Fruit fly (Drosophila melanogaster) whole organism, embryonic: ENCODE measurements around the gene CG8326.

Experiments used
- BEAF-32 ChIP-seq: fragments of 200-800 bp; sonication (Bioruptor generic); optimal IDR thresholded peaks from 3 replicates; lab custom pipeline; 2017; ENCODE audit warnings: missing biosample characterization, missing genetic modification characterization, mild to moderate bottlenecking, moderate library complexity, missing genetic modification reagents
- CG11093 ChIP-seq: fragments of 200-800 bp; sonication (Bioruptor generic); IDR thresholded peaks from 3 replicates; pipeline ENCODE4 v1.3.6; 2022; ENCODE audit warnings: missing biosample characterization, missing genetic modification characterization
- CG11247 ChIP-seq: fragments of 200-800 bp; sonication (Bioruptor generic); IDR thresholded peaks from 2 replicates; pipeline ENCODE4 v1.3.6; 2022; ENCODE audit warnings: missing biosample characterization, missing genetic modification characterization
- CG12155 ChIP-seq: fragments of 200-800 bp; sonication (Bioruptor generic); optimal IDR thresholded peaks from 3 replicates; lab custom pipeline; 2016; ENCODE audit warnings: missing biosample characterization, missing genetic modification characterization
- CG12236 ChIP-seq: fragments of 200-800 bp; sonication (Bioruptor generic); optimal IDR thresholded peaks from 2 replicates; lab custom pipeline; 2016; ENCODE audit warnings: missing biosample characterization, missing genetic modification characterization
- CG12391 ChIP-seq: fragments of 200-800 bp; sonication (Bioruptor generic); optimal IDR thresholded peaks from 3 replicates; lab custom pipeline; 2018; ENCODE audit warnings: missing biosample characterization, mild to moderate bottlenecking, missing genetic modification characterization, moderate library complexity
- CG12744 ChIP-seq: fragments of 200-800 bp; sonication (Bioruptor generic); optimal IDR thresholded peaks from 2 replicates; lab custom pipeline; 2016; ENCODE audit warnings: missing biosample characterization, missing genetic modification characterization
- CG12769 ChIP-seq: fragments of 200-800 bp; sonication (Bioruptor generic); optimal IDR thresholded peaks from 2 replicates; lab custom pipeline; 2019; ENCODE audit warnings: missing biosample characterization, mild to moderate bottlenecking, missing genetic modification characterization, moderate library complexity
- CG13123 ChIP-seq: fragments of 200-800 bp; sonication (Bioruptor generic); optimal IDR thresholded peaks from 2 replicates; lab custom pipeline; 2016; ENCODE audit warnings: missing biosample characterization, missing genetic modification characterization
- CG13775 ChIP-seq: fragments of 200-800 bp; sonication (Bioruptor generic); optimal IDR thresholded peaks from 3 replicates; lab custom pipeline; 2017; ENCODE audit warnings: missing biosample characterization, mild to moderate bottlenecking, missing genetic modification characterization
- CG14860 ChIP-seq: fragments of 200-800 bp; sonication (Bioruptor generic); IDR thresholded peaks from 3 replicates; pipeline ENCODE4 v1.3.6; 2022; ENCODE audit warnings: missing biosample characterization, missing genetic modification characterization; ENCODE audit not compliant: partially characterized antibody
- CG18619 ChIP-seq: fragments of 200-800 bp; sonication (Bioruptor generic); optimal IDR thresholded peaks from 3 replicates; lab custom pipeline; 2017; ENCODE audit warnings: missing biosample characterization, mild to moderate bottlenecking, missing genetic modification characterization
- CG18764 ChIP-seq: fragments of 200-800 bp; sonication (Bioruptor generic); optimal IDR thresholded peaks from 3 replicates; lab custom pipeline; 2016; ENCODE audit warnings: missing biosample characterization, missing genetic modification characterization
- CG30403 ChIP-seq: fragments of 200-800 bp; sonication (Bioruptor generic); optimal IDR thresholded peaks from 3 replicates; lab custom pipeline; 2016; ENCODE audit warnings: missing biosample characterization, missing genetic modification characterization
- CG32532 ChIP-seq: fragments of 200-800 bp; sonication (Bioruptor generic); IDR thresholded peaks from 2 replicates; pipeline ENCODE4 v1.3.6; 2022; ENCODE audit warnings: missing biosample characterization, missing genetic modification characterization
- CG32767 ChIP-seq: fragments of 200-800 bp; sonication (Bioruptor generic); IDR thresholded peaks from 2 replicates; pipeline ENCODE4 v1.3.6; 2022; ENCODE audit warnings: missing biosample characterization, missing genetic modification characterization
- CG6175 ChIP-seq: fragments of 200-800 bp; sonication (Bioruptor generic); IDR thresholded peaks from 3 replicates; pipeline ENCODE4 v1.3.6; 2022; ENCODE audit warnings: missing biosample characterization, missing genetic modification characterization
- CG6791 ChIP-seq: fragments of 200-800 bp; sonication (Bioruptor generic); IDR thresholded peaks from 3 replicates; pipeline ENCODE4 v1.3.6; 2022; ENCODE audit warnings: missing biosample characterization, missing genetic modification characterization; ENCODE audit not compliant: partially characterized antibody
- CG7786 ChIP-seq: fragments of 200-800 bp; sonication (Bioruptor generic); optimal IDR thresholded peaks from 2 replicates; lab custom pipeline; 2016; ENCODE audit warnings: missing biosample characterization, missing genetic modification characterization
- CG7839 ChIP-seq: fragments of 200-800 bp; sonication (Bioruptor generic); optimal IDR thresholded peaks from 3 replicates; lab custom pipeline; 2018; ENCODE audit warnings: missing biosample characterization, mild to moderate bottlenecking, missing genetic modification characterization, moderate library complexity
- CG8089 ChIP-seq: fragments of 200-800 bp; sonication (Bioruptor generic); optimal IDR thresholded peaks from 3 replicates; lab custom pipeline; 2016; ENCODE audit warnings: missing biosample characterization, missing genetic modification characterization
- CG8290 ChIP-seq, 3 experiments: fragments of 200-800 bp; sonication (Bioruptor generic); optimal IDR thresholded peaks; 2 replicates each; lab custom pipeline; 2016 to 2019; ENCODE audit warnings: missing biosample characterization in 3 of 3, missing genetic modification characterization in 3 of 3, mild to moderate bottlenecking in 2 of 3, moderate library complexity in 1 of 3
- CG8478 ChIP-seq: fragments of >200 bp; optimal IDR thresholded peaks from 2 replicates; lab custom pipeline; 2018
- CG8765 ChIP-seq: fragments of 200-800 bp; sonication (Bioruptor generic); IDR thresholded peaks from 2 replicates; pipeline ENCODE4 v1.3.6; 2022; ENCODE audit warnings: missing biosample characterization, missing genetic modification characterization
- CTCF ChIP-seq: fragments of 200-800 bp; sonication (Bioruptor generic); optimal IDR thresholded peaks from 2 replicates; lab custom pipeline; 2017; ENCODE audit warnings: missing biosample characterization, mild to moderate bottlenecking, missing genetic modification characterization, moderate library complexity
- D19A ChIP-seq: fragments of 200-800 bp; optimal IDR thresholded peaks from 3 replicates; lab custom pipeline; 2019; ENCODE audit warnings: missing biosample characterization, mild to moderate bottlenecking, missing genetic modification characterization, moderate library complexity
- Fer2 ChIP-seq: fragments of 200-800 bp; sonication (Bioruptor generic); optimal IDR thresholded peaks from 2 replicates; lab custom pipeline; 2018; ENCODE audit warnings: missing biosample characterization, mild to moderate bottlenecking, missing genetic modification characterization, moderate library complexity
- Hmr ChIP-seq: fragments of 200-800 bp; sonication (Bioruptor generic); optimal IDR thresholded peaks from 3 replicates; lab custom pipeline; 2017; ENCODE audit warnings: mild to moderate bottlenecking, missing biosample characterization, missing genetic modification reagents, missing genetic modification characterization
- NC2α ChIP-seq: fragments of 200-800 bp; sonication (Bioruptor generic); optimal IDR thresholded peaks from 2 replicates; lab custom pipeline; 2016; ENCODE audit warnings: missing biosample characterization, missing genetic modification characterization
- Nf-YC ChIP-seq: fragments of 200-800 bp; optimal IDR thresholded peaks from 3 replicates; lab custom pipeline; 2019; ENCODE audit warnings: missing biosample characterization, mild to moderate bottlenecking, missing genetic modification characterization, moderate library complexity
- Taf1 ChIP-seq: fragments of 200-800 bp; sonication (Bioruptor generic); IDR thresholded peaks from 2 replicates; pipeline ENCODE4 v1.3.6; 2022; ENCODE audit warnings: missing biosample characterization, missing genetic modification characterization
- YL-1 ChIP-seq: fragments of 200-800 bp; sonication (Bioruptor generic); optimal IDR thresholded peaks from 3 replicates; lab custom pipeline; 2017; ENCODE audit warnings: missing biosample characterization, mild to moderate bottlenecking, missing genetic modification characterization
- bbx ChIP-seq: fragments of 200-800 bp; sonication (Bioruptor generic); IDR thresholded peaks from 2 replicates; pipeline ENCODE4 v1.3.6; 2022; ENCODE audit warnings: missing biosample characterization, missing genetic modification characterization; ENCODE audit not compliant: partially characterized antibody
- bcd ChIP-seq: fragments of 200-800 bp; sonication (Bioruptor generic); optimal IDR thresholded peaks from 2 replicates; lab custom pipeline; 2017; ENCODE audit warnings: missing biosample characterization, mild to moderate bottlenecking, missing genetic modification characterization
- dmrt11E ChIP-seq: fragments of 200-800 bp; sonication (Bioruptor generic); optimal IDR thresholded peaks from 3 replicates; lab custom pipeline; 2018; ENCODE audit warnings: missing biosample characterization, mild to moderate bottlenecking, missing genetic modification characterization, moderate library complexity
- en ChIP-seq: fragments of 200-800 bp; sonication (Bioruptor generic); optimal IDR thresholded peaks from 2 replicates; lab custom pipeline; 2016; ENCODE audit warnings: missing biosample characterization, missing genetic modification characterization
- eve ChIP-seq, 2 experiments: fragments of >200 bp; optimal IDR thresholded peaks; 2 replicates each; lab custom pipeline; 2017; ENCODE audit warnings: missing biosample characterization in 2 of 2, missing genetic modification characterization in 2 of 2
- fd3F ChIP-seq: fragments of 200-800 bp; sonication (Bioruptor generic); optimal IDR thresholded peaks from 2 replicates; lab custom pipeline; 2018; ENCODE audit warnings: missing biosample characterization, mild to moderate bottlenecking, missing genetic modification characterization, moderate library complexity
- gcm2 ChIP-seq: fragments of 200-800 bp; sonication (Bioruptor generic); optimal IDR thresholded peaks from 2 replicates; lab custom pipeline; 2016; ENCODE audit warnings: missing biosample characterization, missing genetic modification characterization
- grau ChIP-seq: fragments of 200-800 bp; optimal IDR thresholded peaks from 3 replicates; lab custom pipeline; 2019; ENCODE audit warnings: missing biosample characterization, mild to moderate bottlenecking, missing genetic modification characterization, moderate library complexity
- gsb ChIP-seq: fragments of 200-800 bp; sonication (Bioruptor generic); IDR thresholded peaks from 2 replicates; pipeline ENCODE4 v1.3.6; 2022; ENCODE audit warnings: missing biosample characterization, missing genetic modification characterization
- lilli ChIP-seq: fragments of 200-800 bp; sonication (Bioruptor generic); optimal IDR thresholded peaks from 3 replicates; lab custom pipeline; 2016; ENCODE audit warnings: missing biosample characterization, missing genetic modification characterization
- oc ChIP-seq: fragments of 200-800 bp; sonication (Bioruptor generic); optimal IDR thresholded peaks from 2 replicates; lab custom pipeline; 2018; ENCODE audit warnings: missing biosample characterization, mild to moderate bottlenecking, missing genetic modification characterization, moderate library complexity
- onecut ChIP-seq: fragments of 200-800 bp; sonication (Bioruptor generic); IDR thresholded peaks from 2 replicates; pipeline ENCODE4 v1.3.6; 2022; ENCODE audit warnings: missing biosample characterization, missing genetic modification characterization
- row ChIP-seq: fragments of 200-800 bp; sonication (Bioruptor generic); IDR thresholded peaks from 3 replicates; pipeline ENCODE4 v1.3.6; 2022; ENCODE audit warnings: missing biosample characterization, missing genetic modification characterization
- sd ChIP-seq: fragments of 200-800 bp; sonication (Bioruptor generic); optimal IDR thresholded peaks from 3 replicates; lab custom pipeline; 2018; ENCODE audit warnings: missing biosample characterization, mild to moderate bottlenecking, missing genetic modification characterization, moderate library complexity
- ssp ChIP-seq: fragments of 200-800 bp; sonication (Bioruptor generic); IDR thresholded peaks from 2 replicates; pipeline ENCODE4 v1.3.6; 2022; ENCODE audit warnings: missing biosample characterization, missing genetic modification characterization
- trem ChIP-seq: fragments of 200-800 bp; optimal IDR thresholded peaks from 3 replicates; lab custom pipeline; 2019; ENCODE audit warnings: missing biosample characterization, mild to moderate bottlenecking, missing genetic modification characterization, moderate library complexity
- usp ChIP-seq: fragments of >200 bp; optimal IDR thresholded peaks from 2 replicates; lab custom pipeline; 2017; ENCODE audit warnings: missing biosample characterization, missing genetic modification characterization
- vnd ChIP-seq: fragments of 200-800 bp; sonication (Bioruptor generic); IDR thresholded peaks from 3 replicates; pipeline ENCODE4 v1.3.6; 2022; ENCODE audit warnings: missing biosample characterization, missing genetic modification characterization; ENCODE audit not compliant: partially characterized antibody
- zfh1 ChIP-seq: fragments of 200-800 bp; sonication (Bioruptor generic); IDR thresholded peaks from 3 replicates; pipeline ENCODE4 v1.3.6; 2022; ENCODE audit warnings: missing biosample characterization, missing genetic modification characterization

The CG8326 gene

dm6 chrX:17657050-17657696 lies 27.9 kb upstream of the CG8326 start, which contains the start of gene beta-Spec (continued):
- no peak for TF ChIP-seq lilli (GFP tag; lab: Kevin White, UChicago)
- peak; percentile 0 for TF ChIP-seq CTCF
- TF ChIP-seq Fer2 (tag; lab: Kevin White, UChicago) = no peak
- peak; percentile 71; the same call in 2 of the 3 replicates for TF ChIP-seq row (GFP tag; lab: Robert Waterston, UW)
- TF ChIP-seq Nf-YC = peak; percentile 22
- no peak for TF ChIP-seq D19A (tag; lab: Kevin White, UChicago)
- TF ChIP-seq bbx (GFP tag; lab: Robert Waterston, UW) = 0 out of 2 replicates have a peak, but pooled peaks have one; percentile 25
- TF ChIP-seq ssp (GFP tag; lab: Robert Waterston, UW) = no peak
- no peak for TF ChIP-seq zfh1 (GFP tag; lab: Robert Waterston, UW)
- no peak for TF ChIP-seq fd3F
- TF ChIP-seq usp (GFP tag; lab: Kevin White, UChicago) = no peak
- no peak for TF ChIP-seq Hmr (GFP tag; lab: Kevin White, UChicago)
- TF ChIP-seq CG12769 (tag; lab: Kevin White, UChicago) = no peak
- TF ChIP-seq vnd = no peak
- peak; percentile 3 for TF ChIP-seq CG18619
- TF ChIP-seq YL-1 (GFP tag; lab: Kevin White, UChicago) = peak; percentile 80
- TF ChIP-seq CG18764 (GFP tag; lab: Kevin White, UChicago) = no peak
- no peak for TF ChIP-seq Taf1 (GFP tag; lab: Robert Waterston, UW)
- no peak for TF ChIP-seq onecut (GFP tag; lab: Robert Waterston, UW)
- TF ChIP-seq CG6791 = no peak
- TF ChIP-seq CG12236 (GFP tag; lab: Kevin White, UChicago) = no peak
- TF ChIP-seq CG6175 (GFP tag; lab: Robert Waterston, UW) = no peak
- TF ChIP-seq en (GFP tag; lab: Kevin White, UChicago) = no peak
- no peak for TF ChIP-seq CG12744 (GFP tag; lab: Kevin White, UChicago)
- no peak for TF ChIP-seq sd (tag; lab: Kevin White, UChicago)
- no peak for TF ChIP-seq gsb
- TF ChIP-seq oc (tag; lab: Kevin White, UChicago) = no peak
- peak; percentile 9 for TF ChIP-seq CG12391 (tag; lab: Kevin White, UChicago)
- TF ChIP-seq trem (tag; lab: Kevin White, UChicago) = no peak
- peak; percentile 2 for TF ChIP-seq BEAF-32 (GFP tag; lab: Kevin White, UChicago)
- no peak for TF ChIP-seq CG8089 (GFP tag; lab: Kevin White, UChicago)
- no peak for TF ChIP-seq bcd
- TF ChIP-seq CG13123 (GFP tag; lab: Kevin White, UChicago) = no peak
- peak; percentile 51 for TF ChIP-seq CG30403 (GFP tag; lab: Kevin White, UChicago)
- TF ChIP-seq CG13775 (GFP tag; lab: Kevin White, UChicago) = no peak
- TF ChIP-seq CG32532 (GFP tag; lab: Robert Waterston, UW) = no peak
- no peak for TF ChIP-seq CG11247
- TF ChIP-seq CG12155 (GFP tag; lab: Kevin White, UChicago) = no peak
- peak; percentile 79; the same call in 1 of the 2 replicates for TF ChIP-seq CG32767 (GFP tag; lab: Robert Waterston, UW)
- TF ChIP-seq NC2α = no peak
- no peak for TF ChIP-seq gcm2 (GFP tag; lab: Kevin White, UChicago)
- TF ChIP-seq CG14860 = no peak
- TF ChIP-seq grau = peak; percentile 12
- TF ChIP-seq eve (GFP tag; optimal IDR thresholded peaks at IDR 0.05; lab: Kevin White, UChicago) = no peak
- TF ChIP-seq CG7839 = peak; percentile 27
- TF ChIP-seq CG8478 (lab: Kevin White, UChicago) = no peak
- no peak for TF ChIP-seq CG8765 (GFP tag; lab: Robert Waterston, UW)
- TF ChIP-seq CG11093 = no peak
- TF ChIP-seq CG7786 (GFP tag; lab: Kevin White, UChicago) = no peak
- no peak for TF ChIP-seq CG8290 (GFP tag; optimal IDR thresholded peaks at IDR 0.05; lab: Kevin White, UChicago)
- TF ChIP-seq CG8290 (tag; optimal IDR thresholded peaks at IDR 0.05; lab: Kevin White, UChicago) = peak in 1 of 2 experiments; percentile 7
- TF ChIP-seq dmrt11E = peak; percentile 4
